Fruit fly (Drosophila melanogaster) whole organism, embryonic: ENCODE results near the gene Ntf-2.

Source experiments
- ATbp ChIP-seq: fragments of 200-800 bp; sonication (Bioruptor generic); optimal IDR thresholded peaks from 2 replicates; lab custom pipeline; 2017; ENCODE audit warnings: missing biosample characterization, mild to moderate bottlenecking, missing genetic modification characterization, missing genetic modification reagents
- Ada2b ChIP-seq: fragments of 200-800 bp; sonication (Bioruptor generic); IDR thresholded peaks from 2 replicates; pipeline ENCODE4 v1.3.6; 2022; ENCODE audit warnings: missing biosample characterization, missing genetic modification characterization
- CG10209 ChIP-seq: fragments of 200-800 bp; sonication (Bioruptor generic); optimal IDR thresholded peaks from 3 replicates; lab custom pipeline; 2017; ENCODE audit warnings: missing biosample characterization, mild to moderate bottlenecking, missing genetic modification characterization, missing genetic modification reagents
- CG12071 ChIP-seq: fragments of 200-800 bp; sonication (Bioruptor generic); optimal IDR thresholded peaks from 3 replicates; lab custom pipeline; 2018; ENCODE audit warnings: missing biosample characterization, mild to moderate bottlenecking, missing genetic modification characterization
- CG12219 ChIP-seq: fragments of 200-800 bp; sonication (Bioruptor generic); optimal IDR thresholded peaks from 3 replicates; lab custom pipeline; 2018; ENCODE audit warnings: missing biosample characterization, mild to moderate bottlenecking, missing genetic modification characterization
- CG14014 ChIP-seq: fragments of 200-800 bp; sonication (Bioruptor generic); IDR thresholded peaks from 2 replicates; pipeline ENCODE4 v1.3.6; 2022; ENCODE audit warnings: missing biosample characterization, missing genetic modification characterization
- CG14667 ChIP-seq: fragments of 200-800 bp; sonication (Bioruptor generic); IDR thresholded peaks from 2 replicates; pipeline ENCODE4 v1.3.6; 2022; ENCODE audit warnings: missing biosample characterization, missing genetic modification characterization
- CG16813 ChIP-seq: fragments of 200-800 bp; sonication (Bioruptor generic); IDR thresholded peaks from 3 replicates; pipeline ENCODE4 v1.3.6; 2022; ENCODE audit warnings: missing biosample characterization, missing genetic modification characterization; ENCODE audit not compliant: partially characterized antibody
- CG17328 ChIP-seq: fragments of 200-800 bp; sonication (Bioruptor generic); IDR thresholded peaks from 2 replicates; pipeline ENCODE4 v1.3.6; 2022; ENCODE audit warnings: missing biosample characterization, missing genetic modification characterization
- CG2875 ChIP-seq: fragments of 200-800 bp; sonication (Bioruptor generic); optimal IDR thresholded peaks from 2 replicates; lab custom pipeline; 2017; ENCODE audit warnings: missing biosample characterization, mild to moderate bottlenecking, missing genetic modification characterization, missing genetic modification reagents
- CG33557 ChIP-seq: fragments of 200-800 bp; sonication (Bioruptor generic); optimal IDR thresholded peaks from 2 replicates; lab custom pipeline; 2019; ENCODE audit warnings: missing biosample characterization, mild to moderate bottlenecking, missing genetic modification characterization, moderate library complexity
- CG4707 ChIP-seq: fragments of 200-800 bp; sonication (Bioruptor generic); optimal IDR thresholded peaks from 2 replicates; lab custom pipeline; 2018; ENCODE audit warnings: missing biosample characterization, mild to moderate bottlenecking, missing genetic modification characterization, moderate library complexity
- CG8281 ChIP-seq: fragments of 200-800 bp; sonication (Bioruptor generic); optimal IDR thresholded peaks from 2 replicates; lab custom pipeline; 2018; ENCODE audit warnings: missing biosample characterization, mild to moderate bottlenecking, missing genetic modification characterization, moderate library complexity
- CG8359 ChIP-seq: fragments of 200-800 bp; sonication (Bioruptor generic); optimal IDR thresholded peaks from 2 replicates; lab custom pipeline; 2017; ENCODE audit warnings: missing biosample characterization, mild to moderate bottlenecking, missing genetic modification characterization, borderline replicate concordance
- CG9817 ChIP-seq: fragments of 200-800 bp; sonication (Bioruptor generic); optimal IDR thresholded peaks from 2 replicates; lab custom pipeline; 2018; ENCODE audit warnings: missing biosample characterization, mild to moderate bottlenecking, missing genetic modification characterization, moderate library complexity
- CTCF ChIP-seq: fragments of 200-800 bp; sonication (Bioruptor generic); optimal IDR thresholded peaks from 2 replicates; lab custom pipeline; 2017; ENCODE audit warnings: missing biosample characterization, mild to moderate bottlenecking, missing genetic modification characterization, moderate library complexity
- Camta ChIP-seq: fragments of 200-800 bp; sonication (Bioruptor generic); optimal IDR thresholded peaks from 2 replicates; lab custom pipeline; 2016; ENCODE audit warnings: missing biosample characterization, missing genetic modification characterization
- CrebB ChIP-seq: fragments of 200-800 bp; sonication (Bioruptor generic); optimal IDR thresholded peaks from 3 replicates; lab custom pipeline; 2018; ENCODE audit warnings: missing biosample characterization, mild to moderate bottlenecking, missing genetic modification characterization
- Dref ChIP-seq: fragments of 200-800 bp; sonication (Bioruptor generic); IDR thresholded peaks from 2 replicates; pipeline ENCODE4 v1.3.6; 2022; ENCODE audit warnings: missing biosample characterization, missing genetic modification characterization
- E2f2 ChIP-seq: fragments of 200-800 bp; sonication (Bioruptor generic); IDR thresholded peaks from 2 replicates; pipeline ENCODE4 v1.3.6; 2022; ENCODE audit warnings: missing biosample characterization, missing genetic modification characterization
- H15 ChIP-seq: fragments of 200-800 bp; sonication (Bioruptor generic); IDR thresholded peaks from 3 replicates; pipeline ENCODE4 v1.3.6; 2022; ENCODE audit warnings: missing biosample characterization, missing genetic modification characterization
- Hr51 ChIP-seq, 2 experiments: fragments of 200-800 bp; sonication (Bioruptor generic); optimal IDR thresholded peaks; 2 replicates in 1 of 2; 3 replicates in 1 of 2; lab custom pipeline; 2016 to 2018; ENCODE audit warnings: missing biosample characterization in 2 of 2, missing genetic modification characterization in 2 of 2, mild to moderate bottlenecking in 1 of 2, moderate library complexity in 1 of 2
- Hsf ChIP-seq: fragments of 200-800 bp; sonication (Bioruptor generic); optimal IDR thresholded peaks from 3 replicates; lab custom pipeline; 2016; ENCODE audit warnings: missing biosample characterization, missing genetic modification characterization
- Sin3A ChIP-seq: fragments of >200 bp; optimal IDR thresholded peaks from 2 replicates; lab custom pipeline; 2018
- Sox100B ChIP-seq: fragments of 200-800 bp; sonication (Bioruptor generic); optimal IDR thresholded peaks from 3 replicates; lab custom pipeline; 2018; ENCODE audit warnings: missing biosample characterization, mild to moderate bottlenecking, missing genetic modification characterization
- Spps ChIP-seq: fragments of 200-800 bp; sonication (Bioruptor generic); optimal IDR thresholded peaks from 2 replicates; lab custom pipeline; 2018; ENCODE audit warnings: missing biosample characterization, mild to moderate bottlenecking, missing genetic modification characterization
- Sry-β ChIP-seq: fragments of 200-800 bp; sonication (Bioruptor generic); optimal IDR thresholded peaks from 2 replicates; lab custom pipeline; 2018; ENCODE audit warnings: missing biosample characterization, mild to moderate bottlenecking, missing genetic modification characterization, moderate library complexity
- Usf ChIP-seq: fragments of 200-800 bp; sonication (Bioruptor generic); optimal IDR thresholded peaks from 2 replicates; lab custom pipeline; 2017; ENCODE audit warnings: missing genotype, missing biosample characterization, missing genetic modification characterization
- YL-1 ChIP-seq: fragments of 200-800 bp; sonication (Bioruptor generic); optimal IDR thresholded peaks from 3 replicates; lab custom pipeline; 2017; ENCODE audit warnings: missing biosample characterization, mild to moderate bottlenecking, missing genetic modification characterization
- amos ChIP-seq: fragments of 200-800 bp; sonication (Bioruptor generic); IDR thresholded peaks from 2 replicates; pipeline ENCODE4 v1.3.6; 2022; ENCODE audit warnings: missing biosample characterization, missing genetic modification characterization; ENCODE audit not compliant: partially characterized antibody
- ara ChIP-seq: fragments of 200-800 bp; sonication (Bioruptor generic); IDR thresholded peaks from 2 replicates; pipeline ENCODE4 v1.3.6; 2022; ENCODE audit warnings: missing biosample characterization, missing genetic modification characterization
- bab2 ChIP-seq: fragments of 200-800 bp; sonication (Bioruptor generic); optimal IDR thresholded peaks from 2 replicates; lab custom pipeline; 2016; ENCODE audit warnings: missing biosample characterization, missing genetic modification characterization
- cg ChIP-seq: fragments of 200-800 bp; sonication (Bioruptor generic); optimal IDR thresholded peaks from 3 replicates; lab custom pipeline; 2019; ENCODE audit warnings: missing biosample characterization, mild to moderate bottlenecking, missing genetic modification characterization, moderate library complexity
- chinmo ChIP-seq: fragments of 200-800 bp; sonication (Bioruptor generic); IDR thresholded peaks from 4 replicates; pipeline ENCODE4 v1.3.6; 2022; ENCODE audit warnings: missing biosample characterization, missing genetic modification characterization; ENCODE audit not compliant: partially characterized antibody
- cwo ChIP-seq: fragments of 200-800 bp; sonication (Bioruptor generic); optimal IDR thresholded peaks from 3 replicates; lab custom pipeline; 2017; ENCODE audit warnings: missing biosample characterization, missing genetic modification characterization, mild to moderate bottlenecking, moderate library complexity, missing genetic modification reagents
- eve ChIP-seq, 2 experiments: fragments of >200 bp; optimal IDR thresholded peaks; 2 replicates each; lab custom pipeline; 2017; ENCODE audit warnings: missing biosample characterization in 2 of 2, missing genetic modification characterization in 2 of 2
- gce ChIP-seq: fragments of 200-800 bp; sonication (Bioruptor generic); IDR thresholded peaks from 3 replicates; pipeline ENCODE4 v1.3.6; 2022; ENCODE audit warnings: missing biosample characterization, missing genetic modification characterization
- gsb-n ChIP-seq: fragments of 200-800 bp; sonication (Bioruptor generic); optimal IDR thresholded peaks from 3 replicates; lab custom pipeline; 2018; ENCODE audit warnings: missing biosample characterization, mild to moderate bottlenecking, missing genetic modification characterization
- ind ChIP-seq: fragments of 200-800 bp; sonication (Bioruptor generic); optimal IDR thresholded peaks from 3 replicates; lab custom pipeline; 2016; ENCODE audit warnings: missing biosample characterization, missing genetic modification characterization
- klu ChIP-seq: fragments of 200-800 bp; sonication (Bioruptor generic); IDR thresholded peaks from 2 replicates; pipeline ENCODE4 v1.3.6; 2022; ENCODE audit warnings: missing biosample characterization, missing genetic modification characterization
- mirr ChIP-seq: fragments of 200-800 bp; sonication (Bioruptor generic); optimal IDR thresholded peaks from 3 replicates; lab custom pipeline; 2018; ENCODE audit warnings: missing biosample characterization, mild to moderate bottlenecking, missing genetic modification characterization
- pnt ChIP-seq: fragments of 200-800 bp; sonication (Bioruptor generic); optimal IDR thresholded peaks from 3 replicates; lab custom pipeline; 2016; ENCODE audit warnings: missing biosample characterization, missing genetic modification characterization
- sd ChIP-seq: fragments of 200-800 bp; sonication (Bioruptor generic); optimal IDR thresholded peaks from 3 replicates; lab custom pipeline; 2018; ENCODE audit warnings: missing biosample characterization, mild to moderate bottlenecking, missing genetic modification characterization, moderate library complexity
- sisA ChIP-seq: fragments of 200-800 bp; sonication (Bioruptor generic); IDR thresholded peaks from 2 replicates; pipeline ENCODE4 v1.3.6; 2022; ENCODE audit warnings: missing biosample characterization, missing genetic modification characterization
- so ChIP-seq: fragments of 200-800 bp; sonication (Bioruptor generic); IDR thresholded peaks from 3 replicates; pipeline ENCODE4 v1.3.6; 2022; ENCODE audit warnings: missing biosample characterization, missing genetic modification characterization
- sr ChIP-seq: fragments of 200-800 bp; sonication (Bioruptor generic); IDR thresholded peaks from 3 replicates; pipeline ENCODE4 v1.3.6; 2022; ENCODE audit warnings: missing biosample characterization, missing genetic modification characterization
- sug ChIP-seq: fragments of 200-800 bp; optimal IDR thresholded peaks from 2 replicates; lab custom pipeline; 2019; ENCODE audit warnings: missing biosample characterization, mild to moderate bottlenecking, missing genetic modification characterization, moderate library complexity
- wek ChIP-seq: fragments of 200-800 bp; sonication (Bioruptor generic); optimal IDR thresholded peaks from 3 replicates; lab custom pipeline; 2018; ENCODE audit warnings: missing biosample characterization, mild to moderate bottlenecking, missing genetic modification characterization, moderate library complexity
- zen2 ChIP-seq: fragments of 200-800 bp; sonication (Bioruptor generic); IDR thresholded peaks from 3 replicates; pipeline ENCODE4 v1.3.6; 2022; ENCODE audit warnings: missing biosample characterization, missing genetic modification characterization; ENCODE audit not compliant: partially characterized antibody
- zf30C ChIP-seq: fragments of 200-800 bp; sonication (Bioruptor generic); optimal IDR thresholded peaks from 3 replicates; lab custom pipeline; 2018; ENCODE audit warnings: missing biosample characterization, mild to moderate bottlenecking, missing genetic modification characterization
- zfh2 ChIP-seq: fragments of 200-800 bp; sonication (Bioruptor generic); optimal IDR thresholded peaks from 2 replicates; lab custom pipeline; 2016; ENCODE audit warnings: missing biosample characterization, missing genetic modification characterization

The Ntf-2 gene

DNA sequence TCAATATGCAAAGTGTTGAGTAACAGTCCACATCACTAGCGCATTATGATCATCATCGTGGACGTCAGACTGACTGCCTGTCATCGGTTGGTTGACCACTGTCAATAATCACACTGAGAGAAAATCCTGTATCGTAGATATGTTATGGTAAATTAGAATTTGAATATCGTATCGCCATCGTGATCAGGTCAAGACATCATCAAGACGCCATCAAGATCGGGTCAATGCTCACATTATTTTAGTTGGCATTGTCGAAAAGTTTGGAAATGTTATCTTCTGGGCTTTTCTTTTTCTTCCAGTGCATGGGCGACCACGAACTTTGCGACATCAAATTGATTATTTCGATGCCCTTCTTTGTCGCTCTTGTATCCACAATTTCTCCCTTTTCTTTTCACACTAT is 23.7 kb downstream of the Ntf-2 start (continued):
- TF ChIP-seq Sox100B (GFP tag; lab: Kevin White, UChicago) (peak; percentile 86), ATbp (GFP tag; lab: Kevin White, UChicago) (peak; percentile 94), Camta (GFP tag; lab: Kevin White, UChicago) (peak; percentile 92), YL-1 (GFP tag; lab: Kevin White, UChicago) (peak; percentile 62), CG4707 (peak; percentile 84), sr (GFP tag; lab: Robert Waterston, UW) (no peak; the same call in 2 of the 3 replicates), cg (GFP tag; lab: Kevin White, UChicago) (no peak), so (GFP tag; lab: Robert Waterston, UW) (peak; percentile 65; the same call in 2 of the 3 replicates), Hsf (peak; percentile 91), CG10209 (GFP tag; lab: Kevin White, UChicago) (peak; percentile 87), CrebB (tag; lab: Kevin White, UChicago) (peak; percentile 89), CG14014 (peak; percentile 75), mirr (GFP tag; lab: Kevin White, UChicago) (peak; percentile 48), sisA (GFP tag; lab: Robert Waterston, UW) (peak; percentile 87), CG12071 (GFP tag; lab: Kevin White, UChicago) (peak; percentile 91), Ada2b (GFP tag; lab: Robert Waterston, UW) (peak; percentile 87), cwo (GFP tag; lab: Kevin White, UChicago) (peak; percentile 74), sug (tag; lab: Kevin White, UChicago) (peak; percentile 47), Dref (GFP tag; lab: Robert Waterston, UW) (no peak), Hr51 (GFP tag; optimal IDR thresholded peaks at IDR 0.05; lab: Kevin White, UChicago) (peak; percentile 87 to 95), eve (GFP tag; optimal IDR thresholded peaks at IDR 0.05; lab: Kevin White, UChicago) (peak in 1 of 2 experiments; percentile 96), zen2 (no peak), E2f2 (GFP tag; lab: Robert Waterston, UW) (peak; percentile 72), amos (GFP tag; lab: Robert Waterston, UW) (no peak), CG16813 (GFP tag; lab: Robert Waterston, UW) (no peak), CG33557 (GFP tag; lab: Kevin White, UChicago) (peak; percentile 85), pnt (peak; percentile 90), wek (GFP tag; lab: Kevin White, UChicago) (peak; percentile 86), Usf (GFP tag; lab: Kevin White, UChicago) (peak; percentile 68), CG17328 (GFP tag; lab: Robert Waterston, UW) (peak; percentile 90), Sry-β (GFP tag; lab: Kevin White, UChicago) (peak; percentile 22), gce (peak; percentile 76; the same call in 2 of the 3 replicates), CG8281 (tag; lab: Kevin White, UChicago) (peak; percentile 83), gsb-n (tag; lab: Kevin White, UChicago) (peak; percentile 90), Spps (tag; lab: Kevin White, UChicago) (peak; percentile 78), CTCF (GFP tag; lab: Kevin White, UChicago) (no peak), CG2875 (peak; percentile 92), CG9817 (tag; lab: Kevin White, UChicago) (peak; percentile 91), CG14667 (GFP tag; lab: Robert Waterston, UW) (peak; percentile 78), klu (peak; percentile 47), sd (tag; lab: Kevin White, UChicago) (peak; percentile 72), CG12219 (peak; percentile 94), zfh2 (GFP tag; lab: Kevin White, UChicago) (peak; percentile 82), bab2 (peak; percentile 93), ara (peak; percentile 84), Sin3A (no peak), chinmo (GFP tag; lab: Robert Waterston, UW) (no peak), zf30C (peak; percentile 74), CG8359 (GFP tag; lab: Kevin White, UChicago) (peak; percentile 77), ind (GFP tag; lab: Kevin White, UChicago) (peak; percentile 89), H15 (peak; percentile 80)
